Worm (Caenorhabditis elegans) whole organism, young adult: Measurements from ENCODE around the gene C01G12.16.
A peak's percentile ranks its signal among the peaks of the same experiment; 100 is the strongest.

Experiments
- B0261.1 ChIP-seq: sonication (generic microtip); optimal IDR thresholded peaks from 2 replicates; lab custom pipeline; 2016; ENCODE audit warnings: mild to moderate bottlenecking, missing genetic modification characterization, moderate library complexity, missing compliant biosample characterization
- D2030.7 ChIP-seq: fragments of 200-800 bp; sonication (Bioruptor generic); IDR thresholded peaks from 2 replicates; pipeline ENCODE4 v1.3.6; 2022; ENCODE audit warnings: missing genetic modification reagents, missing genetic modification characterization, missing compliant biosample characterization
- F10E7.11 ChIP-seq: sonication (generic microtip); optimal IDR thresholded peaks from 2 replicates; lab custom pipeline; 2017; ENCODE audit warnings: mild to moderate bottlenecking, missing genetic modification characterization, moderate library complexity, missing compliant biosample characterization
- F23B12.7 ChIP-seq: sonication (generic microtip); optimal IDR thresholded peaks from 2 replicates; lab custom pipeline; 2017; ENCODE audit warnings: missing genetic modification characterization, mild to moderate bottlenecking, missing compliant biosample characterization, antibody characterized with exemption, moderate library complexity; ENCODE audit not compliant: insufficient read depth
- F33H1.4 ChIP-seq: fragments of 200-800 bp; sonication (Bioruptor generic); IDR thresholded peaks from 2 replicates; pipeline ENCODE4 v1.3.6; 2022; ENCODE audit warnings: missing genetic modification reagents, missing genetic modification characterization, missing compliant biosample characterization
- F39B2.1 ChIP-seq: fragments of 200-800 bp; sonication (Bioruptor generic); IDR thresholded peaks from 2 replicates; pipeline ENCODE4 v1.3.6; 2022; ENCODE audit warnings: missing genetic modification reagents, missing genetic modification characterization, missing compliant biosample characterization
- F57C9.4 ChIP-seq: sonication (generic microtip); optimal IDR thresholded peaks from 2 replicates; lab custom pipeline; 2017; ENCODE audit warnings: mild to moderate bottlenecking, missing genetic modification characterization, missing compliant biosample characterization
- K11D2.4 ChIP-seq: fragments of 200-800 bp; sonication (Bioruptor generic); IDR thresholded peaks from 2 replicates; pipeline ENCODE4 v1.3.6; 2022; ENCODE audit warnings: missing genetic modification reagents, missing genetic modification characterization, missing compliant biosample characterization
- K12H6.12 ChIP-seq: fragments of 200-800 bp; sonication (Bioruptor generic); optimal IDR thresholded peaks from 2 replicates; lab custom pipeline; 2018; ENCODE audit warnings: mild to moderate bottlenecking, missing genetic modification characterization, missing compliant biosample characterization
- T26A5.8 ChIP-seq: sonication (generic microtip); optimal IDR thresholded peaks from 2 replicates; lab custom pipeline; 2016; ENCODE audit warnings: missing genetic modification characterization, missing compliant biosample characterization
- Y56A3A.18 ChIP-seq: fragments of 200-800 bp; sonication (Bioruptor generic); IDR thresholded peaks from 2 replicates; pipeline ENCODE4 v1.3.6; 2022; ENCODE audit warnings: missing genetic modification reagents, missing genetic modification characterization, missing compliant biosample characterization
- ZK185.1 ChIP-seq: sonication (generic microtip); optimal IDR thresholded peaks from 2 replicates; lab custom pipeline; 2016; ENCODE audit warnings: mild to moderate bottlenecking, missing genetic modification characterization, missing compliant biosample characterization; ENCODE audit not compliant: poor library complexity, severe bottlenecking
- ama-1 ChIP-seq, 3 experiments: fragments of 150-350 bp in 1 of 3; sonication (generic microtip) in 2 of 3; optimal IDR thresholded peaks; 2 replicates each; lab custom pipeline; 2014 to 2018; ENCODE audit warnings: missing biosample characterization in 2 of 3, missing genetic modification characterization in 2 of 3, missing genetic modification reagents in 2 of 3
- athp-1 ChIP-seq: sonication (generic microtip); optimal IDR thresholded peaks from 2 replicates; lab custom pipeline; 2017; ENCODE audit warnings: mild to moderate bottlenecking, missing genetic modification characterization, missing compliant biosample characterization
- ccch-3 ChIP-seq: fragments of 200-800 bp; sonication (Bioruptor generic); optimal IDR thresholded peaks from 2 replicates; lab custom pipeline; 2018; ENCODE audit warnings: mild to moderate bottlenecking, missing genetic modification characterization, missing compliant biosample characterization
- cebp-1 ChIP-seq, 2 experiments: fragments of 200-800 bp in 1 of 2; sonication (Bioruptor generic) in 1 of 2; sonication (generic microtip) in 1 of 2; IDR thresholded peaks in 1 of 2; optimal IDR thresholded peaks in 1 of 2; 2 replicates each; pipeline versions ENCODE4 v1.3.6 to Lab custom; 2017 to 2022; ENCODE audit warnings: missing compliant biosample characterization in 2 of 2, missing genetic modification characterization in 2 of 2, mild to moderate bottlenecking in 1 of 2, missing genetic modification reagents in 1 of 2, moderate library complexity in 1 of 2
- cebp-2 ChIP-seq: fragments of 200-800 bp; sonication (Bioruptor generic); IDR thresholded peaks from 2 replicates; pipeline ENCODE4 v1.3.6; 2022; ENCODE audit warnings: missing genetic modification characterization, missing compliant biosample characterization
- ceh-100 ChIP-seq: fragments of 200-800 bp; sonication (Bioruptor generic); IDR thresholded peaks from 2 replicates; pipeline ENCODE4 v1.3.6; 2022; ENCODE audit warnings: missing genetic modification reagents, missing genetic modification characterization, missing compliant biosample characterization
- ceh-79 ChIP-seq: sonication (generic microtip); optimal IDR thresholded peaks from 2 replicates; lab custom pipeline; 2017; ENCODE audit warnings: mild to moderate bottlenecking, missing genetic modification characterization, missing compliant biosample characterization
- dox-1 ChIP-seq: fragments of 200-800 bp; sonication (Bioruptor generic); IDR thresholded peaks from 2 replicates; pipeline ENCODE4 v1.3.6; 2022; ENCODE audit warnings: missing genetic modification reagents, missing genetic modification characterization, missing compliant biosample characterization
- egl-44 ChIP-seq: fragments of 200-800 bp; sonication (Bioruptor generic); IDR thresholded peaks from 2 replicates; pipeline ENCODE4 v1.3.6; 2022; ENCODE audit warnings: missing genetic modification reagents, missing genetic modification characterization, missing compliant biosample characterization
- ets-4 ChIP-seq: fragments of 200-800 bp; sonication (Bioruptor generic); optimal IDR thresholded peaks from 2 replicates; lab custom pipeline; 2018; ENCODE audit warnings: mild to moderate bottlenecking, missing genetic modification characterization, missing compliant biosample characterization
- him-1 ChIP-seq: sonication (generic microtip); optimal IDR thresholded peaks from 2 replicates; lab custom pipeline; 2016; ENCODE audit warnings: missing genotype, missing genetic modification reagents, missing genetic modification characterization, missing compliant biosample characterization
- hmg-1.2 ChIP-seq: fragments of 200-800 bp; sonication (Bioruptor generic); IDR thresholded peaks from 2 replicates; pipeline ENCODE4 v1.3.6; 2022; ENCODE audit warnings: missing genetic modification reagents, missing genetic modification characterization, missing compliant biosample characterization
- hsf-1 ChIP-seq: fragments of 200-800 bp; sonication (Bioruptor generic); IDR thresholded peaks from 2 replicates; pipeline ENCODE4 v1.3.6; 2022; ENCODE audit warnings: missing genetic modification reagents, missing genetic modification characterization, missing compliant biosample characterization
- let-607 ChIP-seq, 2 experiments: fragments of 200-800 bp in 1 of 2; sonication (Bioruptor generic) in 1 of 2; sonication (generic microtip) in 1 of 2; optimal IDR thresholded peaks; 2 replicates each; lab custom pipeline; 2016 to 2018; ENCODE audit warnings: mild to moderate bottlenecking in 2 of 2, missing compliant biosample characterization in 2 of 2, missing genetic modification characterization in 2 of 2, moderate library complexity in 2 of 2, missing genotype in 1 of 2
- lin-26 ChIP-seq: fragments of 200-800 bp; sonication (Bioruptor generic); IDR thresholded peaks from 2 replicates; pipeline ENCODE4 v1.3.6; 2022; ENCODE audit warnings: missing genetic modification reagents, missing genetic modification characterization, missing compliant biosample characterization
- lin-35 ChIP-seq, 3 experiments: fragments of 150-350 bp in 2 of 3; sonication (generic microtip) in 1 of 3; optimal IDR thresholded peaks; 2 replicates each; lab custom pipeline; 2014 to 2018; ENCODE audit warnings: missing biosample characterization in 3 of 3, missing genetic modification characterization in 3 of 3, missing genetic modification reagents in 3 of 3
- lsl-1 ChIP-seq: fragments of 200-800 bp; sonication (Bioruptor generic); optimal IDR thresholded peaks from 2 replicates; lab custom pipeline; 2018; ENCODE audit warnings: mild to moderate bottlenecking, missing genetic modification characterization, moderate library complexity, missing compliant biosample characterization
- madf-6 ChIP-seq: fragments of 200-800 bp; sonication (Bioruptor generic); IDR thresholded peaks from 2 replicates; pipeline ENCODE4 v1.3.6; 2022; ENCODE audit warnings: missing genetic modification reagents, missing genetic modification characterization, missing compliant biosample characterization
- madf-8 ChIP-seq: fragments of 200-800 bp; sonication (Bioruptor generic); conservative IDR thresholded peaks from 2 replicates; pipeline ENCODE4 v1.3.6; 2022; ENCODE audit warnings: missing genetic modification reagents, missing genetic modification characterization, missing compliant biosample characterization
- nfya-1 ChIP-seq: sonication (generic microtip); optimal IDR thresholded peaks from 2 replicates; lab custom pipeline; 2017; ENCODE audit warnings: antibody characterized with exemption, missing compliant biosample characterization, missing genetic modification characterization, borderline replicate concordance; ENCODE audit not compliant: insufficient read depth
- nfyb-1 ChIP-seq: fragments of 200-800 bp; sonication (Bioruptor generic); IDR thresholded peaks from 2 replicates; pipeline ENCODE4 v1.3.6; 2022; ENCODE audit warnings: missing genetic modification reagents, missing genetic modification characterization, missing compliant biosample characterization
- nhr-120 ChIP-seq: fragments of 200-800 bp; sonication (Bioruptor generic); IDR thresholded peaks from 2 replicates; pipeline ENCODE4 v1.3.6; 2022; ENCODE audit warnings: missing genetic modification characterization, missing compliant biosample characterization
- rec-8 ChIP-seq, 2 experiments: sonication (generic microtip); optimal IDR thresholded peaks; 2 replicates each; lab custom pipeline; 2016; ENCODE audit warnings: mild to moderate bottlenecking in 2 of 2, missing genetic modification characterization in 2 of 2, missing genetic modification reagents in 2 of 2, missing genotype in 2 of 2, missing biosample characterization in 1 of 2, missing compliant biosample characterization in 1 of 2, moderate library complexity in 1 of 2
- repo-1 ChIP-seq: sonication (generic microtip); optimal IDR thresholded peaks from 2 replicates; lab custom pipeline; 2017; ENCODE audit warnings: mild to moderate bottlenecking, missing genetic modification characterization, missing compliant biosample characterization
- rpc-1 ChIP-seq, 2 experiments: fragments of 150-350 bp in 1 of 2; sonication (generic microtip) in 1 of 2; optimal IDR thresholded peaks; 2 replicates each; lab custom pipeline; 2014 to 2018; ENCODE audit warnings: missing biosample characterization in 1 of 2, missing genetic modification characterization in 1 of 2, missing genetic modification reagents in 1 of 2, missing genotype in 1 of 2
- sea-2 ChIP-seq: fragments of 200-800 bp; sonication (Bioruptor generic); IDR thresholded peaks from 2 replicates; pipeline ENCODE4 v1.3.6; 2022; ENCODE audit warnings: missing genetic modification characterization, missing compliant biosample characterization
- snpc-4 ChIP-seq, 5 experiments: fragments of 150-350 bp in 1 of 5; sonication (generic microtip) in 4 of 5; optimal IDR thresholded peaks; 2 replicates each; lab custom pipeline; 2014 to 2018; ENCODE audit warnings: missing genetic modification characterization in 5 of 5, missing biosample characterization in 3 of 5, antibody characterized with exemption in 2 of 5, mild to moderate bottlenecking in 2 of 5, missing compliant biosample characterization in 2 of 5, missing genotype in 2 of 5, moderate library complexity in 2 of 5, missing genetic modification reagents in 1 of 5
- somi-1 ChIP-seq: fragments of 200-800 bp; sonication (Bioruptor generic); optimal IDR thresholded peaks from 2 replicates; lab custom pipeline; 2018; ENCODE audit warnings: mild to moderate bottlenecking, missing genetic modification characterization, missing compliant biosample characterization
- tbx-9 ChIP-seq: sonication (generic microtip); optimal IDR thresholded peaks from 2 replicates; lab custom pipeline; 2016; ENCODE audit warnings: borderline replicate concordance, missing genetic modification characterization, inconsistent platforms, missing compliant biosample characterization
- tlf-1 ChIP-seq: fragments of 200-800 bp; sonication (Bioruptor generic); optimal IDR thresholded peaks from 2 replicates; lab custom pipeline; 2018; ENCODE audit warnings: mild to moderate bottlenecking, missing genetic modification characterization, missing compliant biosample characterization
- zfh-2 ChIP-seq: fragments of 200-800 bp; sonication (Bioruptor generic); conservative IDR thresholded peaks from 2 replicates; pipeline ENCODE4 v1.3.6; 2022; ENCODE audit warnings: missing genetic modification reagents, missing genetic modification characterization, missing compliant biosample characterization
- ztf-25 ChIP-seq: fragments of 200-800 bp; sonication (Bioruptor generic); IDR thresholded peaks from 2 replicates; pipeline ENCODE4 v1.3.6; 2022; ENCODE audit warnings: missing genetic modification reagents, missing genetic modification characterization, missing compliant biosample characterization

The C01G12.16 gene

DNA sequence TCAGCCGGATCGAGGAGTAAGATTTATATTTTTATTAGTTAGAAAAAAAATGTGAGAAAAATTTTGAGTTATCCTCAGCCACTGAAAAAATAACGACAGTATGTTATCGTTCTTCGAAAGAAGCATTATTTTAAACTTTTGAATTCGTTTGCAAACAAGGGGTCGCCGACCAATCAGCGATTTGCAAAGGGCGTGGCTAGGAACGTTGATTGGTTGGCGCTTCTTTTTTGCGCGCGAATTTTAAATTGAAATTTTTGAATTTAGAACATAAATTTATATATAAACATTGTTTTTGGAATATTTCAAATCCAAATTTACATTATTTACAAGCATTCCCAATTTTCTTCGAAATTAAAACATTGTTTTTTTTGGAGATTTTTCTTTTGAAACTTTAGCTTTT is 17.9 kb upstream of the C01G12.16 start:
- TF ChIP-seq nfyb-1 (0 out of 2 replicates have a peak, but pooled peaks have one; percentile 40), K12H6.12 (tag; lab: Kevin White, UChicago) (no peak)
- TF ChIP-seq, all 124 proteins: peak for 1

ce11 chrIII:4150919-4151318 is 10.1 kb upstream of the C01G12.16 start:
- TF ChIP-seq cebp-2 (GFP tag; lab: Robert Waterston, UW), result no peak
- no peak for TF ChIP-seq ztf-25 (GFP tag; lab: Robert Waterston, UW)
- no peak for TF ChIP-seq F57C9.4 (tag; lab: Kevin White, UChicago)
- TF ChIP-seq rpc-1 (optimal IDR thresholded peaks at IDR 0.05; lab: Kevin White, UChicago), result peak; percentile 4
- no peak for TF ChIP-seq rpc-1 (tag; optimal IDR thresholded peaks at IDR 0.05; lab: Kevin White, UChicago)
- no peak for TF ChIP-seq athp-1 (tag; lab: Kevin White, UChicago)
- TF ChIP-seq ets-4 (GFP tag; lab: Kevin White, UChicago), result no peak
- peak; percentile 28 for TF ChIP-seq K12H6.12 (tag; lab: Kevin White, UChicago)
- no peak for TF ChIP-seq tbx-9 (tag; lab: Kevin White, UChicago)
- no peak for TF ChIP-seq madf-8 (GFP tag; lab: Robert Waterston, UW)
- TF ChIP-seq T26A5.8, result no peak
- peak; percentile 48 for TF ChIP-seq dox-1 (GFP tag; lab: Robert Waterston, UW)
- TF ChIP-seq madf-6, result peak; percentile 57
- TF ChIP-seq lsl-1 (GFP tag; lab: Kevin White, UChicago), result peak; percentile 74
- TF ChIP-seq egl-44, result no peak
- peak; percentile 67 for TF ChIP-seq ama-1 (optimal IDR thresholded peaks at IDR 0.05; lab: Kevin White, UChicago)
- no peak for TF ChIP-seq ama-1 (GFP tag; optimal IDR thresholded peaks at IDR 0.05; lab: Kevin White, UChicago)
- TF ChIP-seq F23B12.7 (tag; lab: Kevin White, UChicago), result peak; percentile 40
- no peak for TF ChIP-seq somi-1
- no peak for TF ChIP-seq repo-1
- no peak for TF ChIP-seq nhr-120
- TF ChIP-seq snpc-4 (GFP tag; optimal IDR thresholded peaks at IDR 0.05; lab: Kevin White, UChicago), result no peak
- peak in 3 of 4 experiments; percentile 7 to 39 (median 12) for TF ChIP-seq snpc-4 (tag; optimal IDR thresholded peaks at IDR 0.05; lab: Kevin White, UChicago)
- peak; percentile 32; the same call in 1 of the 2 replicates for TF ChIP-seq F33H1.4 (GFP tag; lab: Robert Waterston, UW)
- no peak for TF ChIP-seq B0261.1 (tag; lab: Kevin White, UChicago)
- TF ChIP-seq rec-8 (tag; optimal IDR thresholded peaks at IDR 0.05; lab: Kevin White, UChicago), result no peak
- TF ChIP-seq nfya-1 (tag; lab: Kevin White, UChicago), result no peak
- TF ChIP-seq F10E7.11 (tag; lab: Kevin White, UChicago), result no peak
- TF ChIP-seq D2030.7 (GFP tag; lab: Robert Waterston, UW), result no peak
- peak; percentile 33 for TF ChIP-seq ZK185.1 (tag; lab: Kevin White, UChicago)
- no peak for TF ChIP-seq sea-2 (GFP tag; lab: Robert Waterston, UW)
- TF ChIP-seq cebp-1 (GFP tag; IDR thresholded peaks at IDR 0.05; lab: Robert Waterston, UW), result peak; percentile 9; the same call in 1 of the 2 replicates
- peak; percentile 64 for TF ChIP-seq cebp-1 (tag; optimal IDR thresholded peaks at IDR 0.05; lab: Kevin White, UChicago)
- TF ChIP-seq ccch-3, result no peak
- peak; percentile 85 for TF ChIP-seq hsf-1 (GFP tag; lab: Robert Waterston, UW)
- peak; percentile 26; the same call in 1 of the 2 replicates for TF ChIP-seq hmg-1.2
- no peak for TF ChIP-seq let-607 (tag; optimal IDR thresholded peaks at IDR 0.05; lab: Kevin White, UChicago)
- TF ChIP-seq ceh-100, result no peak
- no peak for TF ChIP-seq him-1 (tag; lab: Kevin White, UChicago)
- no peak for TF ChIP-seq tlf-1
- no peak for TF ChIP-seq zfh-2 (GFP tag; lab: Robert Waterston, UW)
- TF ChIP-seq Y56A3A.18 (GFP tag; lab: Robert Waterston, UW), result no peak
- peak in 2 of 3 experiments; percentile 17 to 94 for TF ChIP-seq lin-35 (GFP tag; optimal IDR thresholded peaks at IDR 0.05; lab: Kevin White, UChicago)
- TF ChIP-seq ceh-79 (tag; lab: Kevin White, UChicago), result no peak
- no peak for TF ChIP-seq lin-26 (GFP tag; lab: Robert Waterston, UW)
- TF ChIP-seq F39B2.1, result no peak
- TF ChIP-seq K11D2.4, result no peak
